Worm (Caenorhabditis elegans): ENCODE results near the gene tmem-231.

DNA sequence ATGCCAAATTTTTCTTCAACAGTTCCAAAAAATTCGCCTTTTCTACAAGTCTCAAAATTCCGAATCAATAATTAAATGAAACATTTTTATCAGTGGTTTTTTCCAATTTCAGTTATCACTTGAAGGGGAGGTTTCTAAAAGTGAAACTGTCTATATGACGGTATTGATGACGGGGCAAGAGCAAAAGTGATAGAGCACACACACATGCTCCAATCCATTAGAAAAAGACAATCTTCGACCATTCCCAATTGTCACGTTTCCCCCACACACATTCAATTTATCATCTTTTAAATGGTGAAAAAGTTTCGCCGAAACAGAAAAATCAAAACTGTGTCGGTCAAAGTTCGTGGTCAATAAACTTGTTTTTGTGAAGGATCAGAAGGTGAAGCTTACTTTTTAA, 26.6 kb downstream of the tmem-231 start:
- TF ChIP-seq pha-4 (tag; optimal IDR thresholded peaks at IDR 0.05) (no peak), nhr-11 (tag; optimal IDR thresholded peaks at IDR 0.05) (no peak), pqm-1 (tag; optimal IDR thresholded peaks at IDR 0.05) (no peak), hlh-30 (tag; optimal IDR thresholded peaks at IDR 0.05; ENCODE audit: insufficient read depth) (no peak), pag-3 (tag; optimal IDR thresholded peaks at IDR 0.05; ENCODE audit: borderline replicate concordance) (no peak), pros-1 (tag; optimal IDR thresholded peaks at IDR 0.05) (no peak), zip-5 (tag; optimal IDR thresholded peaks at IDR 0.05) (no peak), C38D4.7 (GFP tag; optimal IDR thresholded peaks at IDR 0.05) (no peak), rnt-1 (tag; optimal IDR thresholded peaks at IDR 0.05) (no peak)

All from whole organism, late embryonic.